Worm (Caenorhabditis elegans) whole organism, L4 larva: ENCODE data around the gene C02E7.10.

Source experiments
- F10B5.3 ChIP-seq: sonication (generic microtip); optimal IDR thresholded peaks from 2 replicates; lab custom pipeline; 2016; ENCODE audit warnings: mild to moderate bottlenecking, missing genetic modification characterization, missing compliant biosample characterization
- F37D6.2 ChIP-seq: sonication (generic microtip); optimal IDR thresholded peaks from 2 replicates; lab custom pipeline; 2016; ENCODE audit warnings: mild to moderate bottlenecking, missing genetic modification characterization, missing compliant biosample characterization
- Y105C5A.15 ChIP-seq: fragments of 200-800 bp; sonication (Bioruptor generic); IDR thresholded peaks from 2 replicates; pipeline ENCODE4 v1.3.6; 2022; ENCODE audit warnings: missing genetic modification characterization, missing compliant biosample characterization
- Y48G9A.11 ChIP-seq: fragments of 200-800 bp; sonication (Bioruptor generic); IDR thresholded peaks from 2 replicates; pipeline ENCODE4 v1.3.6; 2022; ENCODE audit warnings: missing genetic modification reagents, missing genetic modification characterization, missing compliant biosample characterization
- ZK337.2 ChIP-seq: fragments of 200-800 bp; sonication (Bioruptor generic); IDR thresholded peaks from 2 replicates; pipeline ENCODE4 v1.3.6; 2022; ENCODE audit warnings: missing genetic modification reagents, missing genetic modification characterization, missing compliant biosample characterization
- aha-1 ChIP-seq: fragments of 150-350 bp; peaks from one replicate; lab custom pipeline; 2014; ENCODE audit warnings: missing biosample characterization, missing genetic modification characterization
- ama-1 ChIP-seq: fragments of 150-350 bp; optimal IDR thresholded peaks from 2 replicates; lab custom pipeline; 2014; ENCODE audit warnings: inconsistent platforms, mixed read lengths
- ceh-28 ChIP-seq: fragments of 150-350 bp; optimal IDR thresholded peaks from 2 replicates; lab custom pipeline; 2014; ENCODE audit warnings: missing biosample characterization, missing genetic modification reagents, missing genetic modification characterization
- ceh-62 ChIP-seq: sonication (generic microtip); optimal IDR thresholded peaks from 2 replicates; lab custom pipeline; 2017; ENCODE audit warnings: missing biosample characterization, missing genetic modification characterization
- cey-2 ChIP-seq: sonication (generic microtip); optimal IDR thresholded peaks from 3 replicates; lab custom pipeline; 2017; ENCODE audit warnings: missing genetic modification characterization, mild to moderate bottlenecking, missing compliant biosample characterization, antibody characterized with exemption, borderline replicate concordance; ENCODE audit not compliant: insufficient read depth
- daf-19 ChIP-seq: fragments of 200-800 bp; sonication (Bioruptor generic); conservative IDR thresholded peaks from 2 replicates; pipeline ENCODE4 v1.3.6; 2022; ENCODE audit warnings: missing genetic modification characterization, missing compliant biosample characterization
- dmd-6 ChIP-seq: fragments of 200-800 bp; sonication (Bioruptor generic); IDR thresholded peaks from 2 replicates; pipeline ENCODE4 v1.3.6; 2022; ENCODE audit warnings: missing genetic modification reagents, missing genetic modification characterization, missing compliant biosample characterization
- duxl-1 ChIP-seq: sonication (generic microtip); optimal IDR thresholded peaks from 2 replicates; lab custom pipeline; 2016; ENCODE audit warnings: mild to moderate bottlenecking, missing genetic modification characterization, moderate library complexity, missing compliant biosample characterization; ENCODE audit not compliant: poor library complexity
- fos-1 ChIP-seq: fragments of 150-350 bp; optimal IDR thresholded peaks from 2 replicates; lab custom pipeline; 2014; ENCODE audit warnings: missing biosample characterization, missing genetic modification characterization
- hlh-11 ChIP-seq: fragments of 200-800 bp; sonication (Bioruptor generic); optimal IDR thresholded peaks from 2 replicates; lab custom pipeline; 2018; ENCODE audit warnings: mild to moderate bottlenecking, missing genetic modification characterization, missing compliant biosample characterization
- lin-1 ChIP-seq: fragments of 200-800 bp; sonication (Bioruptor generic); IDR thresholded peaks from 2 replicates; pipeline ENCODE4 v1.3.6; 2022; ENCODE audit warnings: missing genetic modification reagents, missing genetic modification characterization, missing compliant biosample characterization
- lin-13 ChIP-seq: fragments of 150-350 bp; optimal IDR thresholded peaks from 2 replicates; lab custom pipeline; 2014; ENCODE audit warnings: missing biosample characterization, missing genetic modification reagents, missing genetic modification characterization
- lin-15B ChIP-seq: fragments of 150-350 bp; sonication (generic microtip); optimal IDR thresholded peaks from 3 replicates; lab custom pipeline; 2014; ENCODE audit warnings: missing biosample characterization, missing genetic modification characterization
- lin-38 ChIP-seq: fragments of 200-800 bp; sonication (Bioruptor generic); IDR thresholded peaks from 2 replicates; pipeline ENCODE4 v1.3.6; 2022; ENCODE audit warnings: missing genetic modification reagents, missing genetic modification characterization, missing compliant biosample characterization
- lir-3 ChIP-seq: sonication (generic microtip); optimal IDR thresholded peaks from 2 replicates; lab custom pipeline; 2016; ENCODE audit warnings: mild to moderate bottlenecking, missing genetic modification characterization, missing compliant biosample characterization
- lsy-2 ChIP-seq, 2 experiments: fragments of 150-350 bp in 1 of 2; sonication (generic microtip) in 1 of 2; optimal IDR thresholded peaks; 2 replicates each; lab custom pipeline; 2014 to 2017; ENCODE audit warnings: missing biosample characterization in 2 of 2, missing genetic modification characterization in 2 of 2
- madf-5 ChIP-seq, 2 experiments: fragments of 200-800 bp; sonication (Bioruptor generic); IDR thresholded peaks; 2 replicates each; pipeline ENCODE4 v1.3.6; 2022; ENCODE audit warnings: missing compliant biosample characterization in 2 of 2, missing genetic modification characterization in 2 of 2
- mdl-1 ChIP-seq, 2 experiments: fragments of 150-350 bp in 1 of 2; sonication (generic microtip) in 1 of 2; optimal IDR thresholded peaks; 2 replicates each; lab custom pipeline; 2014 to 2017; ENCODE audit warnings: missing biosample characterization in 2 of 2, missing genetic modification characterization in 2 of 2
- mdt-29 ChIP-seq: fragments of 200-800 bp; sonication (Bioruptor generic); IDR thresholded peaks from 2 replicates; pipeline ENCODE4 v1.3.6; 2022; ENCODE audit warnings: missing genetic modification reagents, missing genetic modification characterization, missing compliant biosample characterization
- mep-1 ChIP-seq: fragments of 150-350 bp; sonication (generic microtip); optimal IDR thresholded peaks from 3 replicates; lab custom pipeline; 2014; ENCODE audit warnings: missing biosample characterization, missing genetic modification characterization
- mxl-3 ChIP-seq: fragments of 200-800 bp; sonication (Bioruptor generic); optimal IDR thresholded peaks from 2 replicates; lab custom pipeline; 2018; ENCODE audit warnings: mild to moderate bottlenecking, missing genetic modification characterization, missing compliant biosample characterization
- nhr-10 ChIP-seq: fragments of 150-350 bp; optimal IDR thresholded peaks from 2 replicates; lab custom pipeline; 2014; ENCODE audit warnings: missing biosample characterization, missing genetic modification characterization
- nhr-102 ChIP-seq: sonication (generic microtip); optimal IDR thresholded peaks from 2 replicates; lab custom pipeline; 2016; ENCODE audit warnings: mild to moderate bottlenecking, missing genetic modification characterization, moderate library complexity, missing compliant biosample characterization
- nhr-11 ChIP-seq: fragments of 150-350 bp; optimal IDR thresholded peaks from 2 replicates; lab custom pipeline; 2014; ENCODE audit warnings: missing biosample characterization, missing genetic modification characterization
- nhr-111 ChIP-seq: fragments of 200-800 bp; sonication (Bioruptor generic); optimal IDR thresholded peaks from 2 replicates; lab custom pipeline; 2018; ENCODE audit warnings: mild to moderate bottlenecking, missing genetic modification characterization, missing compliant biosample characterization
- nhr-28 ChIP-seq: fragments of 150-350 bp; optimal IDR thresholded peaks from 2 replicates; lab custom pipeline; 2014; ENCODE audit warnings: missing biosample characterization, missing genetic modification characterization
- nhr-48 ChIP-seq: sonication (generic microtip); optimal IDR thresholded peaks from 2 replicates; lab custom pipeline; 2016; ENCODE audit warnings: mild to moderate bottlenecking, missing genetic modification characterization, missing compliant biosample characterization
- nhr-76 ChIP-seq: fragments of 150-350 bp; optimal IDR thresholded peaks from 2 replicates; lab custom pipeline; 2014; ENCODE audit warnings: missing biosample characterization, missing genetic modification characterization
- php-3 ChIP-seq: fragments of 200-800 bp; sonication (Bioruptor generic); IDR thresholded peaks from 2 replicates; pipeline ENCODE4 v1.3.6; 2022; ENCODE audit warnings: missing genetic modification reagents, missing genetic modification characterization, missing compliant biosample characterization
- pqm-1 ChIP-seq: sonication (generic microtip); optimal IDR thresholded peaks from 2 replicates; lab custom pipeline; 2017; ENCODE audit warnings: missing biosample characterization, missing genetic modification characterization
- set-16 ChIP-seq: fragments of 200-800 bp; sonication (Bioruptor generic); IDR thresholded peaks from 2 replicates; pipeline ENCODE4 v1.3.6; 2022; ENCODE audit warnings: missing genetic modification reagents, missing genetic modification characterization, missing compliant biosample characterization
- skn-1 ChIP-seq: fragments of 150-350 bp; optimal IDR thresholded peaks from 2 replicates; lab custom pipeline; 2014; ENCODE audit warnings: missing biosample characterization, missing genetic modification characterization
- spr-1 ChIP-seq: sonication (generic microtip); optimal IDR thresholded peaks from 2 replicates; lab custom pipeline; 2016; ENCODE audit warnings: mild to moderate bottlenecking, missing genetic modification characterization, missing compliant biosample characterization
- unc-62 ChIP-seq, 3 experiments: fragments of 150-350 bp in 1 of 3; sonication (generic microtip); optimal IDR thresholded peaks in 2 of 3; peaks in 1 of 3; 1 replicate in 1 of 3; 2 replicates in 2 of 3; lab custom pipeline; 2014 to 2017; ENCODE audit warnings: missing biosample characterization in 3 of 3, missing genetic modification characterization in 3 of 3, missing genetic modification reagents in 3 of 3, missing genotype in 1 of 3
- vab-7 ChIP-seq: fragments of 200-800 bp; sonication (Bioruptor generic); IDR thresholded peaks from 2 replicates; pipeline ENCODE4 v1.3.6; 2022; ENCODE audit warnings: missing genetic modification reagents, missing genetic modification characterization, missing compliant biosample characterization
- zag-1 ChIP-seq: fragments of 150-350 bp; optimal IDR thresholded peaks from 2 replicates; lab custom pipeline; 2014; ENCODE audit warnings: missing biosample characterization, missing genetic modification characterization

C02E7.10 gene

ce11 chrV:4920690-4921152, 12.1 kb downstream of the C02E7.10 start, which contains the start of the genes C02E7.8 and srh-23:
Gene C02E7.8 (minus strand): TSS chrV:4920790.
Gene srh-23 (plus strand): TSS chrV:4921102.
- no peak for TF ChIP-seq ceh-62
- TF ChIP-seq lin-38 (GFP tag; lab: Robert Waterston, UW): no peak
- TF ChIP-seq duxl-1 (tag; lab: Kevin White, UChicago): no peak
- TF ChIP-seq pqm-1 (tag; lab: Kevin White, UChicago): no peak
- no peak for TF ChIP-seq lsy-2 (tag; optimal IDR thresholded peaks at IDR 0.05; lab: Kevin White, UChicago)
- no peak for TF ChIP-seq nhr-10 (tag; lab: Kevin White, UChicago)
- TF ChIP-seq zag-1 (tag; lab: Kevin White, UChicago): no peak
- no peak for TF ChIP-seq F10B5.3 (tag; lab: Kevin White, UChicago)
- TF ChIP-seq Y48G9A.11 (GFP tag; lab: Robert Waterston, UW): no peak
- no peak for TF ChIP-seq nhr-111
- no peak for TF ChIP-seq fos-1 (tag; lab: Kevin White, UChicago)

DNA sequence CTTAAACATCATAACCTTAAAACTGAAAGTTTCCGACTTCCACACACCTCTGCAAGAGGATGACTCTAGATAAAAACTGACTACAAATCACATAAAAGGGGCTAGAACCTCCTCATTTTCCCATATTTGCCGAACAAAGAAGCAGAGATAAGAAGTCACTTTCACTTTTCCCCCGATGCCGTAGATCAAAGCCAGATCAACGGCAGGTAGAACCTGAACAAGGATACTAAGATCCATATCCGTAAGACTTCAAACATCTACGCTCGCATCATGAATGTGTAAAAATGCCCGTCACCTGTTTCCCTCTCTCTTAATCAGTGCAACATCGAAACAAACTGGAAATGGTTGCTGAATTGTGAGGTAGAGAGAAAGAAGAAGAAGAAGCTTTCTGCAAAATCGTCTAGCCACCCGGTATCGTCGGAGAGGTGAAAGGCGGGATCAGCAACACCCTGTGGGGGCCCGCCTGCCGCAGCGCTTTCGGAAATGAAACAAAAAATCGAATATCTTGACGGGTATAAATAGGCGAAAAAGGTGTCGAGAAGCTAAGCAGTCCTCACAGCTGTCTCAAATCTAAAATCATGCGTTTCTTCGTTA, 14.1 kb downstream of the C02E7.10 start, which contains the start of gene C02E7.6:
TSS of gene C02E7.6 (plus strand) at position 544 of the 594 bp plus-strand sequence.
- peak; percentile 43 for TF ChIP-seq mxl-3
- no peak for TF ChIP-seq lin-13
- TF ChIP-seq hlh-11 (tag; lab: Kevin White, UChicago): peak; percentile 69
- peak; percentile 30 for TF ChIP-seq nhr-28
- peak in 1 of 2 experiments; percentile 6 for TF ChIP-seq mdl-1 (tag; optimal IDR thresholded peaks at IDR 0.05; lab: Kevin White, UChicago)
- no peak for TF ChIP-seq lin-15B
- TF ChIP-seq ama-1 (lab: Kevin White, UChicago): no peak
- TF ChIP-seq vab-7 (GFP tag; lab: Robert Waterston, UW): no peak
- TF ChIP-seq mdt-29 (GFP tag; lab: Robert Waterston, UW): no peak
- TF ChIP-seq ZK337.2: no peak
- TF ChIP-seq nhr-48 (tag; lab: Kevin White, UChicago): peak; percentile 93
- TF ChIP-seq nhr-10 (tag; lab: Kevin White, UChicago): peak; percentile 48
- TF ChIP-seq spr-1 (tag; lab: Kevin White, UChicago): peak; percentile 4
- peak; percentile 47 for TF ChIP-seq cey-2 (tag; lab: Kevin White, UChicago)
- peak; percentile 62 for TF ChIP-seq nhr-102 (tag; lab: Kevin White, UChicago)

DNA sequence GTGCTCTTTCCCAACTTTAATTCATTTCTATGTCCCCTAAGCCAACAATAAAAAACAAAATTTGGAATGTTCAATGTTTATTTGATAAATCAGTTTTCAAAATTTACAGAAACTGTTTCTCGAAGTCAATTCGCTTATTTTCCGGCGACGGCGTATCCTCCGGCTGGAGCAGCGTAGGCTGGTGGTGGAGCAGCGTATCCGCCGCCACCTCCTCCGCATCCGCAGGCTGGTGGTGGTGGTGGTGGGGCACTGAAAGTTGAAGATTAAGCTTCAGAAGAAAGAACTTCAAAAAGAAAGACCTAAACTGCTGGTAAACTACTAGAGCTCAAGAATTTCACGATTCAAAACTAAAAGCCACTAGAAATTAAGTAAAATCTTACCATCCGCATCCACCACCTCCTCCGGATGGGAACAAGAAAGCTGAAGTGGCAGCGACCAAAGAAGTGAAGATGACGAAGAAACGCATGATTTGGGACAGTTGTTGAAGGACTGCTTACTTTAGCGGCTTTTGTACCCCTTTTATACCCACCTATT, 14.7 kb downstream of the C02E7.10 start, which contains the start of gene C02E7.7:
TSS of gene C02E7.7 (minus strand) at position 484 of the 534 bp plus-strand sequence.
- no peak for TF ChIP-seq madf-5 (GFP tag; IDR thresholded peaks at IDR 0.05; lab: Robert Waterston, UW)
- peak; percentile 80 for TF ChIP-seq set-16 (GFP tag; lab: Robert Waterston, UW)
- TF ChIP-seq, all 104 proteins: peak for 1

DNA sequence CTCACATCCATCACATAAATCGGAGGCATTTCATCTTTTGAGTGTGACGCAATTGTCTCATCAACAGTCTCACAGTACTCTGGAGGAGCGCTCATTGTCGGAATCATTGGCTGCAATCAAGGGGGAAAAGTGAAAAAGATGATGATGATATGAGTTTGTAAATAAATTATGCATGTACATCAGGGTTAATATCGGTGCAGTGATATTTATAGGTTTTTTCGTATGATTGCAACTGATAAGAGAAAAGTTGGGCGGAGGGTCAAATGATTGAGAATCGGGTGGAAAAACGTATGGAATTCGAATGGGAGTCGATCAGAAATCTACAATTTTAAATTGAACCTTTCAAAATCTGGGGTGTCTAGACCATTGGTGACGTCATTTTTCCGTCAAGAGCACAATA, 18.0 kb downstream of the C02E7.10 start, which contains the start of gene H23N18.6:
TSS of gene H23N18.6 (minus strand) at position 201 of the 400 bp plus-strand sequence.
- no peak for TF ChIP-seq unc-62 (GFP tag; optimal IDR thresholded peaks at IDR 0.05 in 1 of 2; lab: Kevin White, UChicago)
- no peak for TF ChIP-seq unc-62 (tag; optimal IDR thresholded peaks at IDR 0.05; lab: Kevin White, UChicago)
- TF ChIP-seq lin-1 (GFP tag; lab: Robert Waterston, UW): no peak
- no peak for TF ChIP-seq lir-3 (tag; lab: Kevin White, UChicago)
- no peak for TF ChIP-seq daf-19 (GFP tag; lab: Robert Waterston, UW)
- no peak for TF ChIP-seq cey-2 (tag; lab: Kevin White, UChicago)
- no peak for TF ChIP-seq skn-1 (tag; lab: Kevin White, UChicago)
- TF ChIP-seq nhr-28: peak; percentile 69
- no peak for TF ChIP-seq duxl-1 (tag; lab: Kevin White, UChicago)
- TF ChIP-seq aha-1 (tag; lab: Kevin White, UChicago): peak; percentile 4
- no peak for TF ChIP-seq mep-1
- peak; percentile 48; the same call in 1 of the 2 replicates for TF ChIP-seq php-3 (GFP tag; lab: Robert Waterston, UW)
- TF ChIP-seq lin-15B: no peak
- TF ChIP-seq ceh-28 (tag; lab: Kevin White, UChicago): no peak
- peak; percentile 77 for TF ChIP-seq pqm-1 (tag; lab: Kevin White, UChicago)
- no peak for TF ChIP-seq vab-7 (GFP tag; lab: Robert Waterston, UW)
- TF ChIP-seq spr-1 (tag; lab: Kevin White, UChicago): no peak
- no peak for TF ChIP-seq nhr-76
- 0 out of 2 replicates have a peak, but pooled peaks have one; percentile 9 for TF ChIP-seq dmd-6 (GFP tag; lab: Robert Waterston, UW)
- no peak for TF ChIP-seq madf-5 (GFP tag; IDR thresholded peaks at IDR 0.05; lab: Robert Waterston, UW)
- peak; percentile 28 for TF ChIP-seq hlh-11 (tag; lab: Kevin White, UChicago)
- TF ChIP-seq F37D6.2: no peak
- no peak for TF ChIP-seq nhr-11 (tag; lab: Kevin White, UChicago)
- TF ChIP-seq Y105C5A.15 (GFP tag; lab: Robert Waterston, UW): no peak
